Fruit fly (Drosophila melanogaster) whole organism, embryonic: Measurements from ENCODE around the gene CG7551.
A peak's percentile ranks its signal among the peaks of the same experiment; 100 is the strongest.

ENCODE experiments used
- BtbVII ChIP-seq: fragments of 200-800 bp; sonication (Bioruptor generic); optimal IDR thresholded peaks from 3 replicates; lab custom pipeline; 2017; ENCODE audit warnings: missing biosample characterization, mild to moderate bottlenecking, missing genetic modification characterization
- CG10321 ChIP-seq: fragments of 200-800 bp; sonication (Bioruptor generic); IDR thresholded peaks from 2 replicates; pipeline ENCODE4 v1.3.6; 2022; ENCODE audit warnings: missing biosample characterization, missing genetic modification characterization
- CG10543 ChIP-seq: fragments of 200-800 bp; sonication (Bioruptor generic); optimal IDR thresholded peaks from 3 replicates; lab custom pipeline; 2017; ENCODE audit warnings: missing biosample characterization, mild to moderate bottlenecking, missing genetic modification characterization, moderate library complexity
- CG11504 ChIP-seq: fragments of 200-800 bp; sonication (Bioruptor generic); optimal IDR thresholded peaks from 3 replicates; lab custom pipeline; 2019; ENCODE audit warnings: missing biosample characterization, mild to moderate bottlenecking, missing genetic modification characterization, moderate library complexity
- CG12219 ChIP-seq: fragments of 200-800 bp; sonication (Bioruptor generic); optimal IDR thresholded peaks from 3 replicates; lab custom pipeline; 2018; ENCODE audit warnings: missing biosample characterization, mild to moderate bottlenecking, missing genetic modification characterization
- CG12942 ChIP-seq: fragments of 200-800 bp; sonication (Bioruptor generic); optimal IDR thresholded peaks from 3 replicates; lab custom pipeline; 2016; ENCODE audit warnings: missing biosample characterization, missing genetic modification characterization
- CG13296 ChIP-seq: fragments of 200-800 bp; sonication (Bioruptor generic); optimal IDR thresholded peaks from 3 replicates; lab custom pipeline; 2018; ENCODE audit warnings: missing biosample characterization, mild to moderate bottlenecking, missing genetic modification characterization
- CG1602 ChIP-seq: fragments of 200-800 bp; sonication (Bioruptor generic); optimal IDR thresholded peaks from 3 replicates; lab custom pipeline; 2016; ENCODE audit warnings: missing biosample characterization, missing genetic modification characterization
- CG18262 ChIP-seq: fragments of 200-800 bp; optimal IDR thresholded peaks from 3 replicates; lab custom pipeline; 2019; ENCODE audit warnings: missing biosample characterization, mild to moderate bottlenecking, missing genetic modification characterization, moderate library complexity
- CG32772 ChIP-seq: fragments of 200-800 bp; sonication (Bioruptor generic); IDR thresholded peaks from 2 replicates; pipeline ENCODE4 v1.3.6; 2022; ENCODE audit warnings: missing biosample characterization, missing genetic modification characterization
- CG34422 ChIP-seq: fragments of 200-800 bp; sonication (Bioruptor generic); IDR thresholded peaks from 3 replicates; pipeline ENCODE4 v1.3.6; 2022; ENCODE audit warnings: missing biosample characterization, missing genetic modification characterization
- CG3847 ChIP-seq: fragments of 200-800 bp; sonication (Bioruptor generic); IDR thresholded peaks from 2 replicates; pipeline ENCODE4 v1.3.6; 2022; ENCODE audit warnings: missing biosample characterization, missing genetic modification characterization
- CG4404 ChIP-seq: fragments of 200-800 bp; sonication (Bioruptor generic); IDR thresholded peaks from 2 replicates; pipeline ENCODE4 v1.3.6; 2022; ENCODE audit warnings: missing biosample characterization, missing genetic modification characterization
- CG4820 ChIP-seq: fragments of 200-800 bp; sonication (Bioruptor generic); optimal IDR thresholded peaks from 3 replicates; lab custom pipeline; 2016; ENCODE audit warnings: missing biosample characterization, missing genetic modification characterization
- CG5180 ChIP-seq: fragments of 200-800 bp; sonication (Bioruptor generic); optimal IDR thresholded peaks from 3 replicates; lab custom pipeline; 2017; ENCODE audit warnings: missing biosample characterization, missing genetic modification characterization, mild to moderate bottlenecking, moderate library complexity, missing genetic modification reagents
- CG7745 ChIP-seq: fragments of 200-800 bp; sonication (Bioruptor generic); optimal IDR thresholded peaks from 2 replicates; lab custom pipeline; 2018; ENCODE audit warnings: missing biosample characterization, mild to moderate bottlenecking, missing genetic modification characterization, moderate library complexity
- CG7786 ChIP-seq: fragments of 200-800 bp; sonication (Bioruptor generic); optimal IDR thresholded peaks from 2 replicates; lab custom pipeline; 2016; ENCODE audit warnings: missing biosample characterization, missing genetic modification characterization
- CG8290 ChIP-seq, 3 experiments: fragments of 200-800 bp; sonication (Bioruptor generic); optimal IDR thresholded peaks; 2 replicates each; lab custom pipeline; 2016 to 2019; ENCODE audit warnings: missing biosample characterization in 3 of 3, missing genetic modification characterization in 3 of 3, mild to moderate bottlenecking in 2 of 3, moderate library complexity in 1 of 3
- CG9797 ChIP-seq: fragments of 200-800 bp; sonication (Bioruptor generic); optimal IDR thresholded peaks from 3 replicates; lab custom pipeline; 2018; ENCODE audit warnings: missing biosample characterization, mild to moderate bottlenecking, missing genetic modification characterization
- CkIIα-i1 ChIP-seq: fragments of 200-800 bp; sonication (Bioruptor generic); IDR thresholded peaks from 2 replicates; pipeline ENCODE4 v1.3.6; 2022; ENCODE audit warnings: missing biosample characterization, missing genetic modification characterization
- Fer2 ChIP-seq: fragments of 200-800 bp; sonication (Bioruptor generic); optimal IDR thresholded peaks from 2 replicates; lab custom pipeline; 2018; ENCODE audit warnings: missing biosample characterization, mild to moderate bottlenecking, missing genetic modification characterization, moderate library complexity
- Pdp1 ChIP-seq, 2 experiments: fragments of 200-800 bp; sonication (Bioruptor generic); optimal IDR thresholded peaks; 3 replicates each; lab custom pipeline; 2016; ENCODE audit warnings: missing biosample characterization in 2 of 2, missing genetic modification characterization in 2 of 2, mild to moderate bottlenecking in 1 of 2, moderate library complexity in 1 of 2
- Ravus ChIP-seq: fragments of 200-800 bp; sonication (Bioruptor generic); IDR thresholded peaks from 2 replicates; pipeline ENCODE4 v1.3.6; 2022; ENCODE audit warnings: missing biosample characterization, missing genetic modification characterization
- Side ChIP-seq: fragments of 200-800 bp; sonication (Bioruptor generic); optimal IDR thresholded peaks from 2 replicates; lab custom pipeline; 2016; ENCODE audit warnings: missing biosample characterization, missing genetic modification characterization
- Vsx1 ChIP-seq: fragments of 200-800 bp; sonication (Bioruptor generic); optimal IDR thresholded peaks from 2 replicates; lab custom pipeline; 2017; ENCODE audit warnings: missing biosample characterization, mild to moderate bottlenecking, missing genetic modification characterization, missing genetic modification reagents
- ash1 ChIP-seq: fragments of 200-800 bp; sonication (Bioruptor generic); optimal IDR thresholded peaks from 2 replicates; lab custom pipeline; 2018; ENCODE audit warnings: missing biosample characterization, mild to moderate bottlenecking, missing genetic modification characterization
- bigmax ChIP-seq: fragments of 200-800 bp; sonication (Bioruptor generic); optimal IDR thresholded peaks from 2 replicates; lab custom pipeline; 2018; ENCODE audit warnings: missing biosample characterization, mild to moderate bottlenecking, missing genetic modification characterization
- bsh ChIP-seq, 2 experiments: fragments of 200-800 bp; sonication (Bioruptor generic); optimal IDR thresholded peaks; 2 replicates each; lab custom pipeline; 2017 to 2018; ENCODE audit warnings: mild to moderate bottlenecking in 2 of 2, missing biosample characterization in 2 of 2, missing genetic modification characterization in 2 of 2, moderate library complexity in 1 of 2
- caup ChIP-seq: fragments of 200-800 bp; sonication (Bioruptor generic); optimal IDR thresholded peaks from 3 replicates; lab custom pipeline; 2017; ENCODE audit warnings: missing biosample characterization, mild to moderate bottlenecking, missing genetic modification characterization, moderate library complexity; ENCODE audit not compliant: severe bottlenecking
- chif ChIP-seq, 2 experiments: fragments of 200-800 bp; sonication (Bioruptor generic); optimal IDR thresholded peaks; 3 replicates each; lab custom pipeline; 2016; ENCODE audit warnings: missing biosample characterization in 2 of 2, missing genetic modification characterization in 2 of 2
- chinmo ChIP-seq: fragments of 200-800 bp; sonication (Bioruptor generic); IDR thresholded peaks from 4 replicates; pipeline ENCODE4 v1.3.6; 2022; ENCODE audit warnings: missing biosample characterization, missing genetic modification characterization; ENCODE audit not compliant: partially characterized antibody
- chn ChIP-seq: fragments of 200-800 bp; sonication (Bioruptor generic); optimal IDR thresholded peaks from 2 replicates; lab custom pipeline; 2016; ENCODE audit warnings: missing biosample characterization, missing genetic modification characterization
- cwo ChIP-seq: fragments of 200-800 bp; sonication (Bioruptor generic); optimal IDR thresholded peaks from 3 replicates; lab custom pipeline; 2017; ENCODE audit warnings: missing biosample characterization, missing genetic modification characterization, mild to moderate bottlenecking, moderate library complexity, missing genetic modification reagents
- disco-r ChIP-seq: fragments of 200-800 bp; sonication (Bioruptor generic); optimal IDR thresholded peaks from 2 replicates; lab custom pipeline; 2016; ENCODE audit warnings: missing biosample characterization, missing genetic modification characterization
- grau ChIP-seq: fragments of 200-800 bp; optimal IDR thresholded peaks from 3 replicates; lab custom pipeline; 2019; ENCODE audit warnings: missing biosample characterization, mild to moderate bottlenecking, missing genetic modification characterization, moderate library complexity
- gro ChIP-seq: fragments of 200-800 bp; sonication (Bioruptor generic); optimal IDR thresholded peaks from 2 replicates; lab custom pipeline; 2016; ENCODE audit warnings: missing biosample characterization, missing genetic modification characterization
- gt ChIP-seq: fragments of 200-800 bp; sonication (Bioruptor generic); IDR thresholded peaks from 2 replicates; pipeline ENCODE4 v1.3.6; 2022; ENCODE audit warnings: missing biosample characterization, missing genetic modification characterization
- luna ChIP-seq: fragments of 200-800 bp; sonication (Bioruptor generic); optimal IDR thresholded peaks from 2 replicates; lab custom pipeline; 2016; ENCODE audit warnings: missing biosample characterization, missing genetic modification characterization
- nerfin-1 ChIP-seq: fragments of 200-800 bp; sonication (Bioruptor generic); optimal IDR thresholded peaks from 3 replicates; lab custom pipeline; 2019; ENCODE audit warnings: missing biosample characterization, mild to moderate bottlenecking, missing genetic modification characterization, moderate library complexity
- onecut ChIP-seq: fragments of 200-800 bp; sonication (Bioruptor generic); IDR thresholded peaks from 2 replicates; pipeline ENCODE4 v1.3.6; 2022; ENCODE audit warnings: missing biosample characterization, missing genetic modification characterization
- org-1 ChIP-seq: fragments of 200-800 bp; sonication (Bioruptor generic); optimal IDR thresholded peaks from 2 replicates; lab custom pipeline; 2017; ENCODE audit warnings: missing biosample characterization, missing genetic modification characterization
- pho ChIP-seq: fragments of 200-800 bp; sonication (Bioruptor generic); optimal IDR thresholded peaks from 2 replicates; lab custom pipeline; 2016; ENCODE audit warnings: missing biosample characterization, missing genetic modification characterization
- ranshi ChIP-seq: fragments of 200-800 bp; sonication (Bioruptor generic); IDR thresholded peaks from 2 replicates; pipeline ENCODE4 v1.3.6; 2022; ENCODE audit warnings: missing biosample characterization, missing genetic modification characterization
- schlank ChIP-seq: fragments of 200-800 bp; sonication (Bioruptor generic); optimal IDR thresholded peaks from 2 replicates; lab custom pipeline; 2018; ENCODE audit warnings: missing biosample characterization, mild to moderate bottlenecking, missing genetic modification characterization
- scrt ChIP-seq: fragments of 200-800 bp; sonication (Bioruptor generic); optimal IDR thresholded peaks from 2 replicates; lab custom pipeline; 2018; ENCODE audit warnings: missing biosample characterization, mild to moderate bottlenecking, missing genetic modification characterization, moderate library complexity
- sima ChIP-seq: fragments of 200-800 bp; sonication (Bioruptor generic); optimal IDR thresholded peaks from 2 replicates; lab custom pipeline; 2016; ENCODE audit warnings: missing biosample characterization, missing genetic modification characterization
- slp2 ChIP-seq: fragments of 200-800 bp; sonication (Bioruptor generic); optimal IDR thresholded peaks from 2 replicates; lab custom pipeline; 2016; ENCODE audit warnings: missing biosample characterization, missing genetic modification characterization
- wdn ChIP-seq: fragments of 200-800 bp; sonication (Bioruptor generic); IDR thresholded peaks from 2 replicates; pipeline ENCODE4 v1.3.6; 2022; ENCODE audit warnings: missing biosample characterization, missing genetic modification characterization

The CG7551 gene

dm6 chr3L:11491222-11491873 is 33.1 kb downstream of the CG7551 start (continued):
- no peak for TF ChIP-seq ash1 (GFP tag; lab: Kevin White, UChicago)
- TF ChIP-seq grau (tag; lab: Kevin White, UChicago): peak; percentile 96
- no peak for TF ChIP-seq CG10321 (GFP tag; lab: Robert Waterston, UW)
- TF ChIP-seq CG7786 (GFP tag; lab: Kevin White, UChicago): peak; percentile 57
- peak; percentile 7 for TF ChIP-seq CG1602 (GFP tag; lab: Kevin White, UChicago)
- peak; percentile 66 for TF ChIP-seq CG18262 (tag; lab: Kevin White, UChicago)
- TF ChIP-seq CG32772 (GFP tag; lab: Robert Waterston, UW): peak; percentile 58; the same call in 1 of the 2 replicates
- no peak for TF ChIP-seq bigmax
- peak; percentile 29 for TF ChIP-seq CG12942 (GFP tag; lab: Kevin White, UChicago)
- peak; percentile 65 for TF ChIP-seq CG4820 (GFP tag; lab: Kevin White, UChicago)
- TF ChIP-seq CG4404 (GFP tag; lab: Robert Waterston, UW): no peak; the same call in 1 of the 2 replicates
- no peak for TF ChIP-seq chinmo
- TF ChIP-seq Vsx1 (GFP tag; lab: Kevin White, UChicago): no peak
- TF ChIP-seq caup: peak; percentile 45
- TF ChIP-seq CG34422 (GFP tag; lab: Robert Waterston, UW): peak; percentile 71; the same call in 2 of the 3 replicates
- peak; percentile 8 for TF ChIP-seq schlank
- TF ChIP-seq gt (GFP tag; lab: Robert Waterston, UW): no peak; the same call in 1 of the 2 replicates
- no peak for TF ChIP-seq CkIIα-i1
- TF ChIP-seq CG12219 (GFP tag; lab: Kevin White, UChicago): peak; percentile 21
- TF ChIP-seq nerfin-1 (tag; lab: Kevin White, UChicago): peak; percentile 33
- no peak for TF ChIP-seq CG7745 (tag; lab: Kevin White, UChicago)
- TF ChIP-seq CG8290 (GFP tag; optimal IDR thresholded peaks at IDR 0.05; lab: Kevin White, UChicago): no peak
- peak in 1 of 2 experiments; percentile 83 for TF ChIP-seq CG8290 (tag; optimal IDR thresholded peaks at IDR 0.05; lab: Kevin White, UChicago)
- peak; percentile 61 for TF ChIP-seq BtbVII (GFP tag; lab: Kevin White, UChicago)
- peak; percentile 72 for TF ChIP-seq cwo
- TF ChIP-seq onecut (GFP tag; lab: Robert Waterston, UW): peak; percentile 42; the same call in 1 of the 2 replicates
- TF ChIP-seq CG13296 (GFP tag; lab: Kevin White, UChicago): peak; percentile 47
- peak; percentile 77 for TF ChIP-seq gro (GFP tag; lab: Kevin White, UChicago)
- TF ChIP-seq Fer2 (tag; lab: Kevin White, UChicago): no peak
- peak; percentile 37 for TF ChIP-seq CG10543
- peak; percentile 44 for TF ChIP-seq slp2
- TF ChIP-seq CG9797 (GFP tag; lab: Kevin White, UChicago): no peak
- peak; percentile 64 for TF ChIP-seq CG3847 (GFP tag; lab: Robert Waterston, UW)
- no peak for TF ChIP-seq sima
- peak; percentile 32 for TF ChIP-seq org-1 (GFP tag; lab: Kevin White, UChicago)
- peak; percentile 15 for TF ChIP-seq chn (GFP tag; lab: Kevin White, UChicago)
- TF ChIP-seq pho (GFP tag; lab: Kevin White, UChicago): peak; percentile 27
- peak; percentile 1 to 53 for TF ChIP-seq chif (GFP tag; optimal IDR thresholded peaks at IDR 0.05; lab: Kevin White, UChicago)
- TF ChIP-seq Pdp1 (GFP tag; optimal IDR thresholded peaks at IDR 0.05; lab: Kevin White, UChicago): peak; percentile 33 to 50
- TF ChIP-seq CG5180 (GFP tag; lab: Kevin White, UChicago): peak; percentile 3
- TF ChIP-seq disco-r (GFP tag; lab: Kevin White, UChicago): no peak
- TF ChIP-seq Ravus: no peak; the same call in 1 of the 2 replicates
- peak; percentile 72; the same call in 1 of the 2 replicates for TF ChIP-seq ranshi (GFP tag; lab: Robert Waterston, UW)
- peak; percentile 49 for TF ChIP-seq Side
- peak; percentile 28 for TF ChIP-seq scrt (GFP tag; lab: Kevin White, UChicago)
- peak; percentile 46; the same call in 1 of the 2 replicates for TF ChIP-seq wdn (GFP tag; lab: Robert Waterston, UW)
- TF ChIP-seq bsh (GFP tag; optimal IDR thresholded peaks at IDR 0.05; lab: Kevin White, UChicago): peak in 1 of 2 experiments; percentile 65
- TF ChIP-seq luna: peak; percentile 9
- peak; percentile 72 for TF ChIP-seq CG11504 (tag; lab: Kevin White, UChicago)
